Worm (Caenorhabditis elegans) whole organism, mixed stage, embryonic: Measurements from ENCODE around the gene gsto-1.

ENCODE experiments used
- blmp-1 ChIP-seq: fragments of 150-350 bp; optimal IDR thresholded peaks from 2 replicates; lab custom pipeline; 2014; ENCODE audit warnings: missing biosample characterization, missing genetic modification characterization
- elt-3 ChIP-seq: fragments of 150-350 bp; optimal IDR thresholded peaks from 2 replicates; lab custom pipeline; 2014; ENCODE audit warnings: missing biosample characterization, missing genetic modification characterization
- flh-1 ChIP-seq: fragments of 200-800 bp; sonication (Bioruptor generic); optimal IDR thresholded peaks from 2 replicates; lab custom pipeline; 2018; ENCODE audit warnings: mild to moderate bottlenecking, missing genetic modification characterization, moderate library complexity, missing compliant biosample characterization
- hlh-1 ChIP-seq: fragments of 150-350 bp; optimal IDR thresholded peaks from 2 replicates; lab custom pipeline; 2014; ENCODE audit warnings: missing biosample characterization, missing genetic modification reagents, missing genetic modification characterization
- lin-13 ChIP-seq: fragments of 150-350 bp; optimal IDR thresholded peaks from 2 replicates; lab custom pipeline; 2014; ENCODE audit warnings: missing biosample characterization, missing genetic modification characterization
- lsy-2 ChIP-seq: fragments of 150-350 bp; optimal IDR thresholded peaks from 2 replicates; lab custom pipeline; 2014; ENCODE audit warnings: missing biosample characterization, missing genetic modification characterization
- nhr-2 ChIP-seq: fragments of 150-350 bp; optimal IDR thresholded peaks from 2 replicates; lab custom pipeline; 2014; ENCODE audit warnings: missing biosample characterization, missing genetic modification characterization
- nhr-237 ChIP-seq: fragments of 150-350 bp; optimal IDR thresholded peaks from 2 replicates; lab custom pipeline; 2014; ENCODE audit warnings: missing biosample characterization, missing genetic modification characterization
- nhr-28 ChIP-seq: fragments of 150-350 bp; optimal IDR thresholded peaks from 2 replicates; lab custom pipeline; 2014; ENCODE audit warnings: missing biosample characterization, missing genetic modification characterization
- snpc-4 ChIP-seq: fragments of 150-350 bp; optimal IDR thresholded peaks from 2 replicates; lab custom pipeline; 2014; ENCODE audit warnings: missing biosample characterization, missing genetic modification characterization
- tbx-8 ChIP-seq: fragments of 200-800 bp; sonication (Bioruptor generic); optimal IDR thresholded peaks from 2 replicates; lab custom pipeline; 2018; ENCODE audit warnings: mild to moderate bottlenecking, missing genetic modification characterization, moderate library complexity, missing compliant biosample characterization
- unc-39 ChIP-seq: fragments of 150-350 bp; optimal IDR thresholded peaks from 2 replicates; lab custom pipeline; 2014; ENCODE audit warnings: missing biosample characterization, missing genetic modification characterization
- unc-62 ChIP-seq: fragments of 150-350 bp; optimal IDR thresholded peaks from 2 replicates; lab custom pipeline; 2014; ENCODE audit warnings: missing biosample characterization, missing genetic modification reagents, missing genetic modification characterization

- TF ChIP-seq lin-13 (tag; lab: Kevin White, UChicago) (no peak), unc-39 (no peak), unc-62 (no peak), nhr-237 (tag; lab: Kevin White, UChicago) (peak; percentile 16), blmp-1 (tag; lab: Kevin White, UChicago) (no peak), elt-3 (tag; lab: Kevin White, UChicago) (no peak), tbx-8 (GFP tag; lab: Kevin White, UChicago) (no peak), nhr-2 (tag; lab: Kevin White, UChicago) (no peak), lsy-2 (tag; lab: Kevin White, UChicago) (peak; percentile 34), flh-1 (GFP tag; lab: Kevin White, UChicago) (no peak), snpc-4 (no peak), nhr-28 (tag; lab: Kevin White, UChicago) (no peak), hlh-1 (tag; lab: Kevin White, UChicago) (no peak)
These were observed 18.2 kb downstream of the gsto-1 start, which contains the start of the genes C29E4.13 and npp-15 for ce11 chrIII:7928549-7929129.
